Worm (Caenorhabditis elegans) whole organism, early embryonic: ENCODE measurements around the gene gldi-10.

ENCODE experiments used
- B0310.2 ChIP-seq: sonication (generic microtip); optimal IDR thresholded peaks from 2 replicates; lab custom pipeline; 2016; ENCODE audit warnings: mild to moderate bottlenecking, missing genetic modification characterization, missing compliant biosample characterization
- ama-1 ChIP-seq: fragments of 150-350 bp; optimal IDR thresholded peaks from 2 replicates; lab custom pipeline; 2014
- ceh-13 ChIP-seq: fragments of 200-800 bp; sonication (Bioruptor generic); optimal IDR thresholded peaks from 2 replicates; lab custom pipeline; 2018; ENCODE audit warnings: mild to moderate bottlenecking, missing genetic modification characterization, missing compliant biosample characterization
- ceh-36 ChIP-seq: sonication (generic microtip); optimal IDR thresholded peaks from 2 replicates; lab custom pipeline; 2016; ENCODE audit warnings: missing genetic modification characterization, inconsistent platforms, missing compliant biosample characterization
- ets-7 ChIP-seq: sonication (generic microtip); optimal IDR thresholded peaks from 2 replicates; lab custom pipeline; 2016; ENCODE audit warnings: missing genotype, missing genetic modification characterization, missing compliant biosample characterization
- flt-1 ChIP-seq: fragments of 200-800 bp; sonication (Bioruptor generic); IDR thresholded peaks from 2 replicates; pipeline ENCODE4 v1.3.6; 2022; ENCODE audit warnings: missing genetic modification characterization, missing compliant biosample characterization
- hmg-4 ChIP-seq: fragments of 200-800 bp; sonication (Bioruptor generic); optimal IDR thresholded peaks from 2 replicates; lab custom pipeline; 2018; ENCODE audit warnings: mild to moderate bottlenecking, missing genetic modification characterization, missing compliant biosample characterization
- pes-1 ChIP-seq: fragments of 200-800 bp; sonication (Bioruptor generic); IDR thresholded peaks from 2 replicates; pipeline ENCODE4 v1.3.6; 2022; ENCODE audit warnings: missing genetic modification reagents, missing genetic modification characterization, missing compliant biosample characterization

DNA sequence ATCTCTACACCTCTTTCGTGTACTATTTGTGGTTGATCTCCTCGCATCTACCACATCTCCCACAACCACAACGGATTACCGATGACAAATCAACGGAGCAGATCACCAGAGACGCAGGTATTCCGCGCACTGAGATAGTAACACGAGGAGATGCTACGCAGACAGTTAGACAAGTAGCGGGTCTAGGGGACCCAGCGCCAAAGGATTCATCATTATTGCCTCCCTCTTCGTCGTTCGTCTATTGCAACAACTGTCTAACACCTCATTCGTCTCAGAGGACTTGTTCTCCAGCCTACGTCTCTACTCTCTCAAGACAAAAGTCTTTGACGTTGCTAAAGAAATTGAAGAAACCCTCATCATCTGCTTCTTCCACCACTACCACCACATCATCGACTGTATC is 22.5 kb downstream of the gldi-10 start:
- TF ChIP-seq flt-1 (GFP tag; lab: Robert Waterston, UW) (no peak), B0310.2 (tag; lab: Kevin White, UChicago) (no peak), ceh-13 (GFP tag; lab: Kevin White, UChicago) (no peak), hmg-4 (GFP tag; lab: Kevin White, UChicago) (no peak), ama-1 (lab: Kevin White, UChicago) (no peak), ceh-36 (tag; lab: Kevin White, UChicago) (no peak), ets-7 (no peak), pes-1 (GFP tag; lab: Robert Waterston, UW) (no peak)
